Worm (Caenorhabditis elegans): ENCODE data around the gene enol-1.

The enol-1 gene

DNA sequence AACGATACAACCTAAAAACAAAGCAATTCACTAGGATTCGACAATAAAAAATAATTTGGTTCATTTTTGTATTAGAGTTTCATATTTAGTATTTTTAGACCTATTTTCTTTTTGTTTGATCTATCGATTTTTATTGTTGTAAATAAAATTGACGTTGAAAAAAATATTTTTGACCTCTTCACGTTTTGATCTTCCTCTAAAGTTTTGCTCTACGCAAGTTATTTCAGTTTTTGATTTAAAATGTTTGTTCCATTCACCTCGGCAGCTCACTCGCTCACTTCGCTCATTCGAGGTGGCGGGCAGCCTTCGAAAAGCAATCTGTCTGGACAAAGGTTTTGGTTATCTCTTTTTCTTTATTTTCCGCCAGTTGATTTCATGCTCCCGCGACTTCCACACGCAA is at the start of gene enol-1:
Gene enol-1 (plus strand): TSS at position 235 of the 400 bp plus-strand sequence.
- no peak for TF ChIP-seq unc-62 (GFP tag; optimal IDR thresholded peaks at IDR 0.05)

DNA sequence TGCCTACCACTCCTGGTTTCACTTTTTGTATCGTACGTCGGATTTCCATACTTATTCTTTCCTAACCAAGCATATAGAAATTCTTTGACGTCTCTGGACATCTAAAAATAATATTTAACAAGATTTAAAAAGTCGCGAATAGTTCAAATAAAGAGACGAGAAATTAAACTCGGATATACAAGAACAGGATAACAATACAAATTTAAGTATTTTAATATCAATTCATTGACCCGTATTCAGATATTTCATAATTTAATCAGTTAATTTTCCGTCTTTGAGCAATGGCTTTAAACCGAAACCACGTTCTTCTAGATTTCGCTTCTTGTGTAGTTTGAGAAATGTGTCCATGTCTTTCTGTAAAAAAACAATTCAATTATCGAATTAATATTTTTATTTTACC is 47.2 kb upstream of the enol-1 start, which contains the start of gene rha-1:
Gene rha-1 (minus strand): TSS at position 101 of the 400 bp plus-strand sequence.
- no peak for TF ChIP-seq unc-62 (GFP tag; optimal IDR thresholded peaks at IDR 0.05)

DNA sequence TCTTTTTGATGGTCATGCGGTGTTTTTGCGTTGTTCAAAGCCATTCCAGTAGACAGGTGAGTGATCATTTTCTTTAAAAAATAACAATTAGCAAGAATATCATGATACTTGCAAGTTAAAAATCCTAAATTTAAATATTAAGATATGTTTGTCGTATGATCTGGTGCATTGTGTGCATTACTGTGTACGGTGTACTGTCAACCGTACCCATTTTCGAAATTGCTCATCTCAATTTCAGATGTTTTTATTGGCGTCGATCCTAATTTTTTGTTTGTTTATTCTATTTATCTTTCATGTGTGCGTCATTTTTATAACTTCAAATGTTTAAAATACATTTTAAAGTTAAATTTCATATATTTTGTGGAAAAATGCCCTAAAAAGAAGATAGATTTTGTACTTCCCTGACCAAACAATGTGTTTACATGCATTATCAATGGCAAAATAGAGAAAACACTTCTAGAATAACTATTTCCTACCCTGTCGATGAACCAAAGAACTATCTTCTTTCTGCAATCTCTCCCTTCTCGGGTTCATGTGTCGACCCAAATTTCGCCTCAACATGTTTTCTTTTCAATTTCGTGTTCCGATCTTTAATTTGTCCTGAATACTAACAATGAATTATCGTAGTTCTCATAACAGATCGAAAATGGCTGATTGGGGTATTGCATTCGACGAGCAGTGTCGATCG is 46.4 kb upstream of the enol-1 start, which contains the start of the genes T07D4.5 and ddx-19:
Gene T07D4.5 (minus strand): TSS at position 71 of the 688 bp plus-strand sequence.
Gene ddx-19 (plus strand): TSS at position 638 of the 688 bp plus-strand sequence.
- no peak for TF ChIP-seq unc-62 (GFP tag; optimal IDR thresholded peaks at IDR 0.05)

DNA sequence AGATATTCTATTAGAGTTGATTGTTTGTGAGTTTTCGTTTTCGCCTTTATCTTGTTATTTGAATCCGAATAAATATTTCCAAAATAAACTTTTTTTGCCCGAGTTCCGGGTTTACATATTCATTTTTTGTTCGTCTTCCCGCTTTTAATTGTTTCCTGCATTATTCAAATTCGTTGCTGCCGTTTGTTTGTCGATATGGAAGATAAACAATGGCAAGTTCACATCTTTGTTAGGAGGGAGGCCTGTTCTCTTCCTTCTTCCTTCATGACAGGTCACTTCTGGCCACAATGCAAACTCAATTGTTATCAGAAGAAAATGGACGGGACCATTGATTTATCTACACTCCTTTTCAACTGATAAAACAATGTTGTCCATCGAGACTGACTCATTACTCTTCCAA is 41.2 kb upstream of the enol-1 start:
- TF ChIP-seq unc-62 (GFP tag; optimal IDR thresholded peaks at IDR 0.05): no peak

DNA sequence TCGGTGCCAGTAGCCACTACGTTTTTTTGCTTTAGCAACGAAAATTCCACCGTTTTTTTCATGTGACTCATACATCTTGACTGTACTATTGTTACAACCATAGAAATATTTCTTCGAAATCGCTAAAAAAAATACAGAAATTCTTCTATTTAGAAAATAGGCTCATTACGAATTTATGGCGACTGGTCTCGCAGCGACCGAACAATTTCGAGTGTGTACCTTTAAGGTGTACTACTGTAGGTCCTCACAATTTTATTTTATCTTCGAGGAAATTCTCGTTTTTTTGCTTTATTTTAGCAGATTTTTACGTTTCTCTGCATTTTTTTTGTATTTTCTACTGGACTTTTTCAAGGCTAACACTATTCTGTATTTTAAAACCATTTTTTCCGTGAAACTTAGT is 40.8 kb upstream of the enol-1 start:
- no peak for TF ChIP-seq unc-62 (GFP tag; optimal IDR thresholded peaks at IDR 0.05)

DNA sequence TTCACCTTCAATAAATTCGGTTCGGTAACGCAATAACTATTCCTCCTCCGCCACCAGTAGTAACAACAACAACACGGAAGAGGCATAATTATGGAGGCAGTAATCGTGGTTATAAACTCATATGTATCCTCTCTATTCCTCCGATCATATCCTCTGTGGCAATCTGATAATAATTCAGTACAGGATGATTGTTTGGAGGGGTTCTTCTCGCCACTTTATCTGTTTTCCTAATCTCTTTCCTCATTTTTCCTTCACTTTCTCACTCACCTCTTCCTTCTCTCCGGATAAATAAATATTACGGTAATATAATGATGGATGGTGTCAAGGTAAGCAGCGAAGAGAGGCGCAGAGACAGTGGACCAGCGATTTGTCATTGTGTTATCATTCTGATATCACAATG is 40.3 kb upstream of the enol-1 start:
- TF ChIP-seq unc-62 (GFP tag; optimal IDR thresholded peaks at IDR 0.05): no peak

DNA sequence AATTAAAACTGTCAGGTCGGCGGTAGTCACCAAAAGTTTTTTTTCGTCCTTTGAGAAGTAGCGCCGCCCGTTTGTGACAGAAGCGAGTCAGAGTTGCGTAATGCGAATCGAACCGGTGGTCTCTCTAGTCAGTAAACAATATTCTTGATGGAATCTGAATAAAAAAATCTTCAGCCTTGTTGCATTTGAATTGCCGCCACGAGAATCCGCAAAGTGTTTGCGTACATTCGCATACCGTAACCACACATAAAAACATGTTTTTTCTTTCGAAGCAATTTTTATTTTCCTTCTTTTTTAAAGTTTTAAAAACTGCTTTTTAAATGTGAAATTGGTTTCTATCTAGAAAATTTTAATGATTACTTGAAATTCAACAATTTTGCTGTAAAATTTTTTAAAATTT is 39.8 kb upstream of the enol-1 start:
- TF ChIP-seq unc-62 (GFP tag; optimal IDR thresholded peaks at IDR 0.05): no peak

DNA sequence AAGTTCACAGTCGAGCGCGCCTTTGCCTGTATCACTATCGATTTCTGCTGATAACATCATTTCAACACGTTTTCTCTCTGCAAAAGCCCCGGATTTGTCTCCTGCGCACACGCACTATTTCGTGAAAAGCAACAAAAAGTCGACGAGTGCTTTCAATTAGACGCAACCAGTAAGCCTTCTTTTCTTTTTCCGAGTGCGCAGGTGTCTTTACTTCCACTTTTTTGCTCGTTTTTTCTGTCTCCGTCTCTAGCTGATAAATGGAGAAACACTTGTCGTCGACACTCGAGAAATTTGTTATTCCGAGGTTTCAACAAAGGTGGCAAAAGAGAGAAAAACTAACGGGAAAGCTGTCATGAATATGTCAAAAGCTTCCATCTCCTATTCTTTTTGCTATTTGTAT is 39.2 kb upstream of the enol-1 start:
- TF ChIP-seq unc-62 (GFP tag; optimal IDR thresholded peaks at IDR 0.05): no peak

DNA sequence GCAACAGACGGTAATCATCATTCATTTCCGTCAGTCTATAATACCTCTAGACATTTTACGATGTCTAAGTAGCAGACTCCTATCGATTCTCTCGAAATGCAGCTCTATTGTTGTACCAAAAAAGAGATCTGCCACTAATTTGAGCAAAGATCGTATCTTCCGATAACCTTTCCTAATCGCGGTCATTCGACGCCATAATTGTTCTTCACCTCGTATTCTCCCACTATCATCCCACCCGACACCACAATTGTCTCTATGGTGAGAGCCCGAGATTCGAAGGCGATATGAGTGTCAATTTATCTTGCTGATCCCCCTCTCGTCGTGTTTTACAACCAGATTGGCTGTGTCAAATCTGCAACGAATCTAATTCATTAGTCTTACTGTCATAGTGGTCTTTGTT is 35.4 kb upstream of the enol-1 start:
- no peak for TF ChIP-seq unc-62 (GFP tag; optimal IDR thresholded peaks at IDR 0.05)

DNA sequence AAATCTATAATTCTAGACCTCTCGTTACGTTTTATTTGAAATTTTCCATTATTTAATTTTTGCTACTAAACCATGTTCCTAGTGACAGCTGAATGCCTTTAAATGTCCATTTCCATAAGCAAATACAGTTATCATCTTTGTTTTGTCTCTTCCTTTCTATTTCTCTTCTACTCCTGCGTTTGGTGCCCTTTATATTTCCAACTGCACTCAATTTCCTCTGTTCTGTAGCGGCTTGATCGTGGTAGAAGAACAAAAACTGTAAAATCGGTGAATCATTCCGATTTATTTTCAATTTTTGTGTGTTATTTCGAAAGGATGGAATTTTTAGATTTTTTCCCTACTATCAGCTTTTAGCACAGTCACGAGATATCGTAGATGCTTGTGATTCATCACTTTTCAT is 34.9 kb upstream of the enol-1 start:
- TF ChIP-seq unc-62 (GFP tag; optimal IDR thresholded peaks at IDR 0.05): no peak

DNA sequence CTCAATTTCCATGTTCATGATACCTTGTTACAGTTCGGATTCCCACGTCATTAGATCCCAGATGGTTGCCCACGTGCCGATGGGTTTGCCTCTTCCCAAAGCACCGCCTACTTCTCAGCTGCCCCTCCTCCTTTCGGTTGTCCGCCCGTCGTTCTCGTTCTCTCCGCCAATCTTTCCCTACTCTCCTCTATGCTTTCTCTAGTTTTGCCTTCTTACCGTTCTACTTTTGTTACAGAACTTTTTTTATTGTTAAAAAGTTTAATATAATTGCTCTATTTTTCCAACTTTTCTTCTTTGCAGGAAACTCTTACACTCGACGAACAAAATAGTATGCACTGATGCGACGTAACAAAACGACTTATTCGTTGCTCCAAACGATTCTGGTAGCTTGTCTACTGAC is 34.3 kb upstream of the enol-1 start, which contains the start of gene lat-1:
Gene lat-1 (plus strand): TSS at position 301 of the 400 bp plus-strand sequence.
- no peak for TF ChIP-seq unc-62 (GFP tag; optimal IDR thresholded peaks at IDR 0.05)

DNA sequence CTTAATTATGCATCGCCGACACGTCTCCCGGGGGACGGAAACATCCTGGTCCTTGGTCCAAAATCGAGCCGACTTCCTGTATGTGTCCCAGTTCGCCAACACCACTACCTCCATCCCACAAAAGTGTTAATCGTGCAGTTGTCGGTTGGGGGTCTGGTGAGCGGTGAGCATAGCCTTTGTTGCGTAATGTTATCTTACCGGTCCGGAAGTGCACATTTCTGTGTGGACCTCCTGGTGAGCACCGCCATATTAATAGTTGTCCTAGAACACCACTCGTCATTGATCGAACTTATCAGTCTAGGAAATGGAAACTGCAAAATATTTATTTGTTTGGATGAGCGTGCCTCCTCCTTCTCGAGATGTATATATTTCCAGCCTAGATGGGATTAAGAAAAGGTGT is 33.6 kb upstream of the enol-1 start:
- no peak for TF ChIP-seq unc-62 (GFP tag; optimal IDR thresholded peaks at IDR 0.05)

DNA sequence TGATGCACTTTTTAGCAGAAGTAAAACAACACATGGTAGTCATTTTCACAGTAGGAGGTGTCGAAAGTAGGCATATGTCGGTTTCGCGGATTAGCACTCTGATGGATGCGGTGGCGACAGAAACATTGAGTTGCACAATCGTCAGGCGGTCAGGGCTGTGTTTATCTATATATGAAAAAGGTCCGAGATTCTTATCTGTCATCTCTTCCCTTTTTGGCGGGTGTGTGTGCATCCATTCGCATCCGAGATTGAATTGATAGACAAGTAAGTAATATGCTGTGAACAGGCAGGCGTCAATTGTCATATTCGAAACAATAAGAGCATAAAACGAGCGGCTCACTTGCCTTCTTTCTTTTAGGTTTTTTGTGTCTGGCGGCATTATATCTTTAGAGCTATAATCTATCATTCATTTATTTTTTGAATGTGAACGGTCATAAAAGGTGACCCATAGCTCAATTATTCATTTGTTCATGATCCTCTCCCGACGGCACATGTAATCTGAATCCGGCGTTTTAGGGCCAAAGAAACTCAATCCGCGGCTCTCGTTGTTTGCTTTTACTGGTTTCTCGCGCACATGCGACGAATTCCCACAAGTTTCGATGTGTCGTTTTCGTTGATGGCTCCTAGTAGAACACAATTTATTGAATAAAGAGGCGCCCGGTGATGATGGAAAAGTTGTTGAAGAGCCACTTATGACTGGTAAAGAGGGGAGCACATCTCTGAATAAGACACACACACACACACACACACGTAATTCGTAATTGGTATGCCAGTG is 32.0 kb upstream of the enol-1 start:
- no peak for TF ChIP-seq unc-62 (GFP tag; optimal IDR thresholded peaks at IDR 0.05)

DNA sequence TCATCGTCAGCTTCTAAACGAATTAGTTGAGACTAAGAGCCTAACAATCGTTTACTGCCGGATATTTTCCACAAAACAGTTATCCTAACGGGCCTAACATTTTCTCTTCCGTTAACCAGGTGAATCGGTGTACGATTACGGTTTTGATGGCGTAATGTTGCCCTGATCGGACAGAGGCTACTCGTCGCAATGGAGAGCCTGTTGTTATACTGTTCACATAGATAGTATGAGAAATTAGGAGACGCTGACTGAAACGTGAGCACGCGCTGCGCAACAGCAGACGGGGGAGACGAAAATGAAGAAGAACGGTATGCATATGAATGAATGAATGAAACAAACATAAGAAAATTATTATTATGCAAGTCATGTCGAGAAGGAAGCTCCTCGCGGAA is 31.4 kb upstream of the enol-1 start:
- TF ChIP-seq unc-62 (GFP tag; optimal IDR thresholded peaks at IDR 0.05): no peak

DNA sequence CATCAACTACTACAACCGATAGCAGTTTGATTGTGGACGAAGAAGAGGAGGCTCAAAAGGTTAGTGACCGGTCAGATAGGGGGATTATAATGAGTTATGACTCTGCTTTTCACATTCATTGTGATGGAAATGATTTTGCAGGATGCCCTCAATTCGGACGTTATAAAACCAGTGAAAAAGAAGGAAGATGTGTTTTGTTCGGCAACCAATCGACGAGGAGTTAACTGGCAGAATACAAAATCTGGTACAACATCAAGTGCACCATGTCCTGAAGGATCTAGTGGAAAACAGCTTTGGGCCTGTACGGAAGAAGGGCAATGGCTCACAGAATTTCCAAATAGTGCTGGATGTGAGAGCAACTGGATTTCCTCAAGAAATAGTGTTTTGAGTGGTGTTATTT is 26.9 kb upstream of the enol-1 start:
- TF ChIP-seq unc-62 (GFP tag; optimal IDR thresholded peaks at IDR 0.05): no peak

DNA sequence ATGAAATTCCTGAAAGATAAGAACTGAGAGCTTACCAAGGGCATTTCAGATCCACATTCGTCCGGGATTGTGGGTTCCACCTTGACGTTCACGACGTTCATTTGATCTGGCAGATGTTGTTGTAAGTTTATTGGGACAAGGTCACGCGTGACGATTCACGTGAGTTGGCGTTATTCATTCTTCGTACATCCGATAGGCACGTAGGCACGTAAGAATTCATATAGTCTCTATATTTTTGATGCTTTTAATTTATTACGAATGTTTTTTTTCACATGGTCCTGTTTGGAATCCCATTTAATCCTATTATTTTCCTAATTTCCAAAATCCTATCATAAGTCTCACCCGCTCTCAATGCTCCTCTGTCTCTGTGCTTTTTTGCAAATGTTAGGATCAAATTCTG is 18.9 kb upstream of the enol-1 start, which contains the start of gene B0457.4:
Gene B0457.4 (minus strand): TSS at position 101 of the 400 bp plus-strand sequence.
- TF ChIP-seq unc-62 (GFP tag; optimal IDR thresholded peaks at IDR 0.05): no peak

DNA sequence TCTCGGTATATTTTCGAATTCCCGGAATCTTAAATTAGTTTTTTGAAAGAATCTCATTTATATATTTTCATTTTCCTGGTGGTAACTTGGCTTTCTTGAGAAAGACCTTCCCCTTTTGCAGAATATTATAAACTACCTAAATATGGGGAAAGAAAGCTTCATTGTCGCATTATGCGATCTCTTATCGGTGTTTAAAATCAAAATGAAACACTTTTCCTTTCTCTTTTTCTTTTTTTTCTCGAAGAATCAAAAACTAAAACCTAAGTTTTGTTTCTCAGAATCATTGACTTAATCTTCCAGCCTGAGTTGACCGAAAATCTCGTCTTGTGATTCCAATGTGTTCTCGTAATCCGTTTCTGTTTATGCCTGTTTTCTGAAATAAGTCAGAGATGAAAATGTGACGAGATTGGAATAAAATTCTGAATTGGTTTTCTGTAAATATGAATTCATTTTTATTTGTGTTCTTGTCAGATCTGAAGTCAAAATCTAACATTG is 18.2 kb upstream of the enol-1 start:
- TF ChIP-seq unc-62 (GFP tag; optimal IDR thresholded peaks at IDR 0.05): no peak
